Fruit fly (Drosophila melanogaster): ENCODE results near the gene X11Lbeta.

Gene X11Lbeta

DNA sequence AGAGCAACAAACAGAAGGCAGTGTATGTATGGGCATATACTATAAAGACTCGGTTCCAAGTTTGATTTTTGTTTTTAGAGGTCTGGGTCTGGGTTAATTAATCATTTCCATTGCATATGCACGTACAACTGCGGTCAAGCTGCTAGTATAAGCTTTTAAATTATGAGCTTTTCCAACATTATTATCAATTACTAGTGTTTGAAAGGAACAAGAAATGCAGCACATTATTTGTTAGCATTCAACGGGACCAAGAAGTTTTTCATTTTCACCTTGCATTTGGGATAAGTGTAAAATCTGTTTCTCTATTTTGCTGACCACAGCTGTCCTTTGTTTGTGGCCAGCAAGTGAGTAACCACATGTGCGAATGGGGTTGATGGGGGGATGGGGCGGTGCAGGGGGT, 90.3 kb downstream of the X11Lbeta start:
- TF ChIP-seq MBD-R2 (GFP tag; IDR thresholded peaks at IDR 0.05), result no peak
- peak; percentile 11 for TF ChIP-seq CG10267 (tag; optimal IDR thresholded peaks at IDR 0.05)
- no peak for TF ChIP-seq CG18011 (GFP tag; optimal IDR thresholded peaks at IDR 0.05)
- TF ChIP-seq Antp (GFP tag; optimal IDR thresholded peaks at IDR 0.05), result no peak
- TF ChIP-seq CG7928 (GFP tag; optimal IDR thresholded peaks at IDR 0.05), result no peak
- no peak for TF ChIP-seq lov (optimal IDR thresholded peaks at IDR 0.05)
- no peak for TF ChIP-seq lov (GFP tag; IDR thresholded peaks at IDR 0.05)
- peak; percentile 43 for TF ChIP-seq org-1 (GFP tag; optimal IDR thresholded peaks at IDR 0.05)
- no peak for TF ChIP-seq pan (optimal IDR thresholded peaks at IDR 0.05)
- peak in 1 of 2 experiments; percentile 49 for TF ChIP-seq pan (GFP tag; optimal IDR thresholded peaks at IDR 0.05 in 1 of 2, IDR thresholded peaks at IDR 0.05 in 1 of 2)
- TF ChIP-seq salm (tag; optimal IDR thresholded peaks at IDR 0.05), result no peak
- peak; percentile 63 for TF ChIP-seq sens-2 (GFP tag; IDR thresholded peaks at IDR 0.05)
- 0 out of 2 replicates have a peak, but pooled peaks have one; percentile 14 for TF ChIP-seq danr (GFP tag; IDR thresholded peaks at IDR 0.05)
- TF ChIP-seq CG4282 (GFP tag; optimal IDR thresholded peaks at IDR 0.05), result no peak
- no peak for TF ChIP-seq sug (tag; optimal IDR thresholded peaks at IDR 0.05)
- TF ChIP-seq CG6854 (GFP tag; optimal IDR thresholded peaks at IDR 0.05), result no peak
- TF ChIP-seq Lpt (GFP tag; optimal IDR thresholded peaks at IDR 0.05), result no peak
- TF ChIP-seq CG16815 (GFP tag; optimal IDR thresholded peaks at IDR 0.05), result no peak
- TF ChIP-seq CG14014 (GFP tag; IDR thresholded peaks at IDR 0.05), result no peak
- TF ChIP-seq CHES-1-like (GFP tag; optimal IDR thresholded peaks at IDR 0.05), result no peak
- peak; percentile 77 for TF ChIP-seq CG11504 (tag; optimal IDR thresholded peaks at IDR 0.05)
- no peak for TF ChIP-seq ash1 (GFP tag; optimal IDR thresholded peaks at IDR 0.05)
- no peak for TF ChIP-seq CTCF (GFP tag; optimal IDR thresholded peaks at IDR 0.05)
- peak; percentile 28 for TF ChIP-seq Blimp-1 (GFP tag; optimal IDR thresholded peaks at IDR 0.05)
- no peak for TF ChIP-seq bbx (GFP tag; IDR thresholded peaks at IDR 0.05; ENCODE audit: partially characterized antibody)
- TF ChIP-seq yki (optimal IDR thresholded peaks at IDR 0.05), result no peak
- TF ChIP-seq Fer3 (tag; optimal IDR thresholded peaks at IDR 0.05), result peak; percentile 42
- no peak for TF ChIP-seq kay (GFP tag; optimal IDR thresholded peaks at IDR 0.05)
- TF ChIP-seq CG11696 (GFP tag; IDR thresholded peaks at IDR 0.05), result peak; percentile 74
- no peak for TF ChIP-seq gt (GFP tag; IDR thresholded peaks at IDR 0.05)
- TF ChIP-seq klu (GFP tag; IDR thresholded peaks at IDR 0.05), result no peak
- no peak for TF ChIP-seq Sin3A (optimal IDR thresholded peaks at IDR 0.05)
- TF ChIP-seq dpn (GFP tag; optimal IDR thresholded peaks at IDR 0.05), result no peak
- no peak for TF ChIP-seq CG9727 (GFP tag; optimal IDR thresholded peaks at IDR 0.05)
- TF ChIP-seq CG11398 (GFP tag; optimal IDR thresholded peaks at IDR 0.05), result no peak
- no peak for TF ChIP-seq Opbp (GFP tag; IDR thresholded peaks at IDR 0.05; ENCODE audit: partially characterized antibody)
- TF ChIP-seq seq (GFP tag; IDR thresholded peaks at IDR 0.05), result 0 out of 2 replicates have a peak, but pooled peaks have one; percentile 19
- TF ChIP-seq NK7.1 (GFP tag; optimal IDR thresholded peaks at IDR 0.05), result no peak
- no peak for TF ChIP-seq HLHmδ (GFP tag; optimal IDR thresholded peaks at IDR 0.05)
- no peak for TF ChIP-seq tup (GFP tag; optimal IDR thresholded peaks at IDR 0.05)
- 0 out of 2 replicates have a peak, but pooled peaks have one; percentile 6 for TF ChIP-seq H2.0 (GFP tag; IDR thresholded peaks at IDR 0.05)
- no peak for TF ChIP-seq CG8359 (GFP tag; optimal IDR thresholded peaks at IDR 0.05; ENCODE audit: borderline replicate concordance)
- TF ChIP-seq CG14965 (GFP tag; optimal IDR thresholded peaks at IDR 0.05; ENCODE audit: borderline replicate concordance), result no peak
- TF ChIP-seq Oaz (GFP tag; IDR thresholded peaks at IDR 0.05), result peak; percentile 18; the same call in 1 of the 2 replicates
- no peak for TF ChIP-seq corto (GFP tag; optimal IDR thresholded peaks at IDR 0.05)
- TF ChIP-seq Myb (GFP tag; optimal IDR thresholded peaks at IDR 0.05), result no peak
- TF ChIP-seq CG12219 (GFP tag; optimal IDR thresholded peaks at IDR 0.05), result peak; percentile 23
- TF ChIP-seq ap (GFP tag; IDR thresholded peaks at IDR 0.05), result no peak
- TF ChIP-seq grn (GFP tag; optimal IDR thresholded peaks at IDR 0.05), result no peak
- TF ChIP-seq Usf (GFP tag; optimal IDR thresholded peaks at IDR 0.05), result no peak
- no peak for TF ChIP-seq CG31388 (GFP tag; optimal IDR thresholded peaks at IDR 0.05)
- TF ChIP-seq CG14860 (GFP tag; IDR thresholded peaks at IDR 0.05; ENCODE audit: partially characterized antibody), result no peak
- no peak for TF ChIP-seq BtbVII (GFP tag; optimal IDR thresholded peaks at IDR 0.05)
